Worm (Caenorhabditis elegans) whole organism, L1 larva: Measurements from ENCODE around the gene F08B12.4.

Source experiments
- ama-1 ChIP-seq: fragments of 150-350 bp; optimal IDR thresholded peaks from 2 replicates; lab custom pipeline; 2014
- unc-130 ChIP-seq: fragments of 150-350 bp; optimal IDR thresholded peaks from 2 replicates; lab custom pipeline; 2017; ENCODE audit warnings: missing biosample characterization, missing genetic modification characterization, inconsistent platforms

DNA sequence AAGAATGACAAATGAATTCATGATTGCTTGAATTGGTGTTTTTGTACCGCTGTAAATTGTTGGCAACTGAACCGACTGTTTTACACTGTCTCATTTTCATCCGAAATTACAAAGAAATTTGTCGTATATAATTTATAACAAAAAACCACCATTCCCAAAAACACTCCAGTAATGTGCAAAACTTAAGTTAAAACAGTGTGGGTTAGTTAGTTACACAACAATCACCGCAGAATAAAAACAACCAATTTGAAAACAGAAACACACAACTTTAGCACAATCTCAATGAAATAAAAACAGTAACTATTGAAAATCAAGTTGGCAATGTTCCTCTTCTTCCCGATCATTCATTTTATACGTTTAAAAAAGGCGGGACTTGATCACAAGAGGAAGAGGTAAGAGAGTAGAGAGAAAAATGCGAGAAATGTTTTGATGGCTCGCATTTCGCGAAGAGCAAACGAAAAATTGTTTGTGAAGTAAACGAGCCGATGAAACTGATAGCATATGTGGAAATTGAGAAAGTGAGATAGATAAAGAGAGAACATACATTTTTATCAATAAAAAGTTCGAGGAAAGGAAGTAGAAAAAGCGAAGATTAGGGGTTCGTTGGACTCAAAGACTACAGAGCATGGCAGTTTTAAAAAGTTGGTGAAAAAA, at the start of gene F08B12.4:
- TF ChIP-seq ama-1 (lab: Kevin White, UChicago) (no peak), unc-130 (no peak)
